Fruit fly (Drosophila melanogaster) whole organism, adult: Measurements from ENCODE around the gene verm.

Experiments used
- CG12768 ChIP-seq: fragments of 200-800 bp; sonication (Bioruptor generic); optimal IDR thresholded peaks from 2 replicates; lab custom pipeline; 2017; ENCODE audit warnings: missing biosample characterization, missing genetic modification characterization, mild to moderate bottlenecking, moderate library complexity, missing genetic modification reagents
- CG33017 ChIP-seq: fragments of 200-800 bp; sonication (Bioruptor generic); optimal IDR thresholded peaks from 2 replicates; lab custom pipeline; 2018; ENCODE audit warnings: missing biosample characterization, mild to moderate bottlenecking, missing genetic modification characterization, moderate library complexity
- CG5204 ChIP-seq: fragments of 200-800 bp; sonication (Bioruptor generic); optimal IDR thresholded peaks from 2 replicates; lab custom pipeline; 2016; ENCODE audit warnings: missing biosample characterization, missing genetic modification characterization
- kay ChIP-seq: fragments of 200-800 bp; sonication (Bioruptor generic); peaks from one replicate; lab custom pipeline; 2016; ENCODE audit warnings: missing biosample characterization, missing genetic modification characterization, borderline replicate concordance
- pad ChIP-seq: fragments of 200-800 bp; sonication (Bioruptor generic); optimal IDR thresholded peaks from 3 replicates; lab custom pipeline; 2017; ENCODE audit warnings: missing biosample characterization, missing genetic modification characterization, mild to moderate bottlenecking, moderate library complexity, missing genetic modification reagents

DNA sequence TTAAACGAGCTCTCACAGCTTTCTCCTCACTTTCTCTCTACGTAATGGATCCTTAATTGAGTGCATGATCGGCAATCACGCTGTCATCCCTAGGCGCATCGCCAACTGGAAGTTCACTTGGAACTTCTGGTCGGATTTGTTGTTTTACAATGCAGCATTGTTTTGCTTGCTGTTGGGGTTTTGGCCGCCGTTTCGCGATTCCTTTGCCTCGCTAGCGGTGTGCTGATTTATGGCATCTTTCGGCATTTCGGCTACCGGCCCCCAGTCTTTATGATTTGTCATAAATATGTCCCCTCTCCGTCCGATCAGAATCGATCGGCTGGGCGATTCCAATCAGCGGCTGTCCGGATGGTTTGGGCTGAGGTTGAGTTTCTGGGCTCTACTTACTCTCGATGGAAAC lies 32.2 kb downstream of the verm start:
- TF ChIP-seq kay: no peak
- no peak for TF ChIP-seq CG5204
- TF ChIP-seq CG12768 (GFP tag; lab: Kevin White, UChicago): no peak
- no peak for TF ChIP-seq CG33017
- no peak for TF ChIP-seq pad (GFP tag; lab: Kevin White, UChicago)
